Worm (Caenorhabditis elegans): ENCODE measurements around the gene B0432.11.

Gene B0432.11

DNA sequence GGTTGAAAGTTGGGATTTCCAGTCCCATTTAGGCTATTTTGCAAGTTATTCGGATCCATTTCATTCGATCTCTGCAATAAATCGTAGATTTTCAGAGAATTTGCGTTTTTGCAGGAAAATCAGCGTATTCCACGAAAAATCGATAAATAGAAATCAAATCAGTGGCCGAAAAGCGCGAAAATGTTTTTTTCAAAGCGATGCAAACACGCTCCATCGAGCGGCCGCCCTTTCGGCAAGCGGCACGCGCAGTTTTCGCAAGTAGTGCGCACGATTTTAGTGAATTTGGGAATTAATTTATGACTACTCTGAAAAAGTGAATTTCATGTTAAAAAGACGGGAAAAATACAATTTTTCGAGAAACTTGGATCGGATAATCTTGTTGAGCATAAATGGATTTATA is 39.4 kb downstream of the B0432.11 start (continued):
- TF ChIP-seq madf-3 (GFP tag; IDR thresholded peaks at IDR 0.05) = peak; percentile 41; the same call in 1 of the 2 replicates
- TF ChIP-seq ZK185.1 (tag; optimal IDR thresholded peaks at IDR 0.05; ENCODE audit: poor library complexity, severe bottlenecking) = peak; percentile 95
- TF ChIP-seq Y79H2A.3 (GFP tag; conservative IDR thresholded peaks at IDR 0.05) = 0 out of 2 replicates have a peak, but pooled peaks have one; percentile 71
- TF ChIP-seq F57C9.4 (tag; optimal IDR thresholded peaks at IDR 0.05) = no peak
- TF ChIP-seq lin-26 (GFP tag; IDR thresholded peaks at IDR 0.05) = no peak
- no peak for TF ChIP-seq aptf-3 (GFP tag; IDR thresholded peaks at IDR 0.05)
- no peak for TF ChIP-seq sdz-38 (tag; optimal IDR thresholded peaks at IDR 0.05)
- no peak for TF ChIP-seq sptf-2 (GFP tag; optimal IDR thresholded peaks at IDR 0.05)
- TF ChIP-seq lsl-1 (GFP tag; optimal IDR thresholded peaks at IDR 0.05) = peak; percentile 71
- TF ChIP-seq mcd-1 (GFP tag; IDR thresholded peaks at IDR 0.05) = peak; percentile 100
- peak; percentile 68; the same call in 1 of the 2 replicates for TF ChIP-seq aptf-2 (GFP tag; conservative IDR thresholded peaks at IDR 0.05)
- no peak for TF ChIP-seq nfya-1 (tag; optimal IDR thresholded peaks at IDR 0.05; ENCODE audit: borderline replicate concordance, insufficient read depth)
- peak; percentile 73 for TF ChIP-seq hmg-20 (GFP tag; IDR thresholded peaks at IDR 0.05)
- TF ChIP-seq rpc-1 (optimal IDR thresholded peaks at IDR 0.05) = peak; percentile 51
- TF ChIP-seq rpc-1 (tag; optimal IDR thresholded peaks at IDR 0.05) = no peak
- peak; percentile 91 for TF ChIP-seq lin-54 (GFP tag; optimal IDR thresholded peaks at IDR 0.05)
- peak; percentile 66 for TF ChIP-seq lsy-27 (tag; optimal IDR thresholded peaks at IDR 0.05; ENCODE audit: borderline replicate concordance, insufficient read depth)
- TF ChIP-seq efl-1 (GFP tag; optimal IDR thresholded peaks at IDR 0.05) = peak; percentile 79
- TF ChIP-seq lir-1 (GFP tag; conservative IDR thresholded peaks at IDR 0.05) = peak; percentile 87
- TF ChIP-seq F37B4.10 (GFP tag; IDR thresholded peaks at IDR 0.05) = no peak
- no peak for TF ChIP-seq ceh-58 (GFP tag; IDR thresholded peaks at IDR 0.05)
- TF ChIP-seq K12H6.12 (tag; optimal IDR thresholded peaks at IDR 0.05) = peak; percentile 84
- 0 out of 2 replicates have a peak, but pooled peaks have one; percentile 30 for TF ChIP-seq ztf-6 (GFP tag; IDR thresholded peaks at IDR 0.05)
- TF ChIP-seq B0019.2 (GFP tag; conservative IDR thresholded peaks at IDR 0.05) = peak; percentile 69
- peak; percentile 43 for TF ChIP-seq somi-1 (GFP tag; optimal IDR thresholded peaks at IDR 0.05)
- no peak for TF ChIP-seq ceh-79 (tag; optimal IDR thresholded peaks at IDR 0.05)
- TF ChIP-seq ztf-25 (GFP tag; IDR thresholded peaks at IDR 0.05) = 0 out of 2 replicates have a peak, but pooled peaks have one; percentile 4
- no peak for TF ChIP-seq mxl-1 (tag; optimal IDR thresholded peaks at IDR 0.05)
- peak; percentile 87 for TF ChIP-seq F49E8.2 (tag; optimal IDR thresholded peaks at IDR 0.05; ENCODE audit: insufficient read depth)
- TF ChIP-seq F55B11.4 (tag; optimal IDR thresholded peaks at IDR 0.05; ENCODE audit: borderline replicate concordance, insufficient read depth) = no peak
- peak; percentile 77 for TF ChIP-seq F23B12.7 (tag; optimal IDR thresholded peaks at IDR 0.05; ENCODE audit: insufficient read depth)
- TF ChIP-seq zim-3 (tag; optimal IDR thresholded peaks at IDR 0.05) = peak; percentile 48
- TF ChIP-seq die-1 (tag; optimal IDR thresholded peaks at IDR 0.05) = peak; percentile 23
- peak; percentile 54 for TF ChIP-seq F52B5.7 (tag; optimal IDR thresholded peaks at IDR 0.05)
- TF ChIP-seq F10E7.11 (tag; optimal IDR thresholded peaks at IDR 0.05) = no peak
- peak; percentile 83 for TF ChIP-seq ztf-18 (tag; optimal IDR thresholded peaks at IDR 0.05)
- TF ChIP-seq let-607 (tag; optimal IDR thresholded peaks at IDR 0.05) = peak in 1 of 2 experiments; percentile 59
- peak; percentile 94 for TF ChIP-seq pbrm-1 (GFP tag; IDR thresholded peaks at IDR 0.05)
- TF ChIP-seq gei-17 (GFP tag; optimal IDR thresholded peaks at IDR 0.05) = peak; percentile 44
- peak; percentile 70 for TF ChIP-seq nhr-80 (tag; optimal IDR thresholded peaks at IDR 0.05)
- TF ChIP-seq ceh-40 (GFP tag; IDR thresholded peaks at IDR 0.05) = 0 out of 2 replicates have a peak, but pooled peaks have one; percentile 24
- TF ChIP-seq nhr-27 (tag; optimal IDR thresholded peaks at IDR 0.05) = no peak
- peak; percentile 86 for TF ChIP-seq ceh-100 (GFP tag; IDR thresholded peaks at IDR 0.05)
- TF ChIP-seq nfyb-1 (GFP tag; IDR thresholded peaks at IDR 0.05) = peak; percentile 90
- TF ChIP-seq ceh-27 (GFP tag; optimal IDR thresholded peaks at IDR 0.05) = peak; percentile 95
- TF ChIP-seq F39B2.1 (GFP tag; IDR thresholded peaks at IDR 0.05) = no peak
- peak; percentile 13 for TF ChIP-seq B0261.1 (tag; optimal IDR thresholded peaks at IDR 0.05)
- TF ChIP-seq ztf-22 (GFP tag; optimal IDR thresholded peaks at IDR 0.05) = peak; percentile 59

All from whole organism, young adult.